Fruit fly (Drosophila melanogaster) whole organism, larva: ENCODE results near the gene CG14420.

Experiments
- noc ChIP-seq: fragments of 200-800 bp; sonication (Bioruptor generic); optimal IDR thresholded peaks from 3 replicates; lab custom pipeline; 2019; ENCODE audit warnings: missing biosample characterization, mild to moderate bottlenecking, missing genetic modification characterization, moderate library complexity

The CG14420 gene

dm6 chrX:2938556-2938955 lies at the start of gene CG14420:
CG14420 (plus strand) TSS chrX:2938856.
- TF ChIP-seq noc (tag; lab: Kevin White, UChicago) = no peak

- no peak for TF ChIP-seq noc (tag; lab: Kevin White, UChicago)
Observed at dm6 chrX:2890468-2890867, 48.2 kb upstream of the CG14420 start, which contains the start of gene CG3526. CG3526 (plus strand) TSS chrX:2890768.

- TF ChIP-seq noc (tag; lab: Kevin White, UChicago) = no peak
Observed at dm6 chrX:2907105-2907694, 31.5 kb upstream of the CG14420 start.

dm6 chrX:2912581-2912980 lies 26.1 kb upstream of the CG14420 start:
- TF ChIP-seq noc (tag; lab: Kevin White, UChicago) = no peak

- TF ChIP-seq noc (tag; lab: Kevin White, UChicago) = no peak
Observed at dm6 chrX:2914091-2914490, 24.6 kb upstream of the CG14420 start.

- no peak for TF ChIP-seq noc (tag; lab: Kevin White, UChicago)
Observed at dm6 chrX:2915108-2915507, 23.5 kb upstream of the CG14420 start.

dm6 chrX:2918551-2918950 lies 20.1 kb upstream of the CG14420 start:
- TF ChIP-seq noc (tag; lab: Kevin White, UChicago) = no peak

- TF ChIP-seq noc (tag; lab: Kevin White, UChicago) = peak; percentile 62
Observed at dm6 chrX:2919742-2920141, 18.9 kb upstream of the CG14420 start, which contains the start of gene CG3588. CG3588 (plus strand) TSS chrX:2919770.

- TF ChIP-seq noc (tag; lab: Kevin White, UChicago) = no peak
Observed at dm6 chrX:2927158-2927557, 11.5 kb upstream of the CG14420 start, which contains the start of gene CG14424. CG14424 (minus strand) TSS chrX:2927258.

- TF ChIP-seq noc (tag; lab: Kevin White, UChicago) = no peak
Observed at dm6 chrX:2929496-2929895, 9.2 kb upstream of the CG14420 start, which contains the start of gene CG32793. CG32793 (plus strand) TSS chrX:2929796.

- no peak for TF ChIP-seq noc (tag; lab: Kevin White, UChicago)
Observed at dm6 chrX:2934827-2935226, 3.8 kb upstream of the CG14420 start, which contains the start of gene CG3592. CG3592 (plus strand) TSS chrX:2935127.

dm6 chrX:2936727-2937126 lies 1.9 kb upstream of the CG14420 start, which contains the start of gene CG3598:
CG3598 (plus strand) TSS chrX:2937027.
- TF ChIP-seq noc (tag; lab: Kevin White, UChicago) = no peak

dm6 chrX:2941108-2941507 lies 2.5 kb downstream of the CG14420 start, which contains the start of gene CG14421:
CG14421 (plus strand) TSS chrX:2941408.
- TF ChIP-seq noc (tag; lab: Kevin White, UChicago) = no peak

dm6 chrX:2943086-2943485 lies 4.4 kb downstream of the CG14420 start, which contains the start of gene CG14422:
CG14422 (plus strand) TSS chrX:2943386.
- TF ChIP-seq noc (tag; lab: Kevin White, UChicago) = no peak

dm6 chrX:2945103-2945502 lies 6.4 kb downstream of the CG14420 start, which contains the start of gene CG14423:
CG14423 (plus strand) TSS chrX:2945403.
- TF ChIP-seq noc (tag; lab: Kevin White, UChicago) = no peak

- no peak for TF ChIP-seq noc (tag; lab: Kevin White, UChicago)
Observed at dm6 chrX:2946794-2947193, 8.1 kb downstream of the CG14420 start, which contains the start of gene CG17959. CG17959 (plus strand) TSS chrX:2947094.

dm6 chrX:2947545-2948072 lies 9.0 kb downstream of the CG14420 start, which contains the start of gene CG3603:
CG3603 (plus strand) TSS chrX:2948034.
- no peak for TF ChIP-seq noc (tag; lab: Kevin White, UChicago)
